Worm (Caenorhabditis elegans) whole organism, mixed stage, embryonic: Measurements from ENCODE around the gene C29E4.17.
"Not testable (repeated sequence)": the region's sequence is repeated elsewhere in the genome, so short reads cannot be mapped to it uniquely, and the experiment has no call there.

Experiments used
- ceh-39 ChIP-seq: fragments of 150-350 bp; optimal IDR thresholded peaks from 2 replicates; lab custom pipeline; 2014; ENCODE audit warnings: missing biosample characterization, missing genetic modification characterization
- ces-1 ChIP-seq: fragments of 150-350 bp; optimal IDR thresholded peaks from 2 replicates; lab custom pipeline; 2014; ENCODE audit warnings: missing biosample characterization, missing genetic modification reagents, missing genetic modification characterization
- cnd-1 ChIP-seq: fragments of 200-800 bp; sonication (Bioruptor generic); optimal IDR thresholded peaks from 2 replicates; lab custom pipeline; 2018; ENCODE audit warnings: mild to moderate bottlenecking, missing genetic modification characterization, missing compliant biosample characterization
- drap-1 ChIP-seq: fragments of 200-800 bp; sonication (Bioruptor generic); optimal IDR thresholded peaks from 3 replicates; lab custom pipeline; 2018; ENCODE audit warnings: mild to moderate bottlenecking, missing genetic modification characterization, missing compliant biosample characterization
- elt-3 ChIP-seq: fragments of 150-350 bp; optimal IDR thresholded peaks from 2 replicates; lab custom pipeline; 2014; ENCODE audit warnings: missing biosample characterization, missing genetic modification characterization
- ham-2 ChIP-seq: fragments of 200-800 bp; sonication (Bioruptor generic); optimal IDR thresholded peaks from 2 replicates; lab custom pipeline; 2018; ENCODE audit warnings: mild to moderate bottlenecking, missing genetic modification characterization, missing compliant biosample characterization
- lin-32 ChIP-seq: fragments of 200-800 bp; sonication (Bioruptor generic); optimal IDR thresholded peaks from 2 replicates; lab custom pipeline; 2018; ENCODE audit warnings: mild to moderate bottlenecking, missing genetic modification characterization, missing compliant biosample characterization
- lsy-2 ChIP-seq: fragments of 150-350 bp; optimal IDR thresholded peaks from 2 replicates; lab custom pipeline; 2014; ENCODE audit warnings: missing biosample characterization, missing genetic modification characterization
- mep-1 ChIP-seq: fragments of 150-350 bp; optimal IDR thresholded peaks from 2 replicates; lab custom pipeline; 2017; ENCODE audit warnings: missing biosample characterization, missing genetic modification reagents, missing genetic modification characterization, inconsistent platforms
- nhr-12 ChIP-seq: fragments of 150-350 bp; optimal IDR thresholded peaks from 2 replicates; lab custom pipeline; 2014; ENCODE audit warnings: missing biosample characterization, missing genetic modification characterization
- nhr-2 ChIP-seq: fragments of 150-350 bp; optimal IDR thresholded peaks from 2 replicates; lab custom pipeline; 2014; ENCODE audit warnings: missing biosample characterization, missing genetic modification characterization
- nhr-28 ChIP-seq: fragments of 150-350 bp; optimal IDR thresholded peaks from 2 replicates; lab custom pipeline; 2014; ENCODE audit warnings: missing biosample characterization, missing genetic modification characterization
- pha-4 ChIP-seq: fragments of 150-350 bp; optimal IDR thresholded peaks from 2 replicates; lab custom pipeline; 2018; ENCODE audit warnings: missing biosample characterization, missing genetic modification reagents, missing genetic modification characterization
- sem-2 ChIP-seq: fragments of 200-800 bp; sonication (Bioruptor generic); optimal IDR thresholded peaks from 2 replicates; lab custom pipeline; 2018; ENCODE audit warnings: mild to moderate bottlenecking, missing genetic modification characterization, missing compliant biosample characterization
- snpc-4 ChIP-seq: fragments of 150-350 bp; optimal IDR thresholded peaks from 2 replicates; lab custom pipeline; 2014; ENCODE audit warnings: missing biosample characterization, missing genetic modification characterization
- tbx-8 ChIP-seq: fragments of 200-800 bp; sonication (Bioruptor generic); optimal IDR thresholded peaks from 2 replicates; lab custom pipeline; 2018; ENCODE audit warnings: mild to moderate bottlenecking, missing genetic modification characterization, moderate library complexity, missing compliant biosample characterization
- unc-120 ChIP-seq: sonication (generic microtip); optimal IDR thresholded peaks from 2 replicates; lab custom pipeline; 2017; ENCODE audit warnings: missing genetic modification characterization, missing compliant biosample characterization; ENCODE audit not compliant: poor library complexity, severe bottlenecking
- unc-62 ChIP-seq: fragments of 150-350 bp; optimal IDR thresholded peaks from 2 replicates; lab custom pipeline; 2014; ENCODE audit warnings: missing biosample characterization, missing genetic modification reagents, missing genetic modification characterization
- ztf-11 ChIP-seq: fragments of 150-350 bp; optimal IDR thresholded peaks from 2 replicates; lab custom pipeline; 2014; ENCODE audit warnings: missing biosample characterization, missing genetic modification characterization

The C29E4.17 gene

ce11 chrIII:7958085-7958484 is 35.8 kb downstream of the C29E4.17 start, which contains the start of gene C29E4.11:
Gene C29E4.11 (minus strand): TSS chrIII:7958114.
- TF ChIP-seq nhr-28 (tag; lab: Kevin White, UChicago) (no peak), ces-1 (peak; percentile 42), pha-4 (tag; lab: Kevin White, UChicago) (peak; percentile 33)

DNA sequence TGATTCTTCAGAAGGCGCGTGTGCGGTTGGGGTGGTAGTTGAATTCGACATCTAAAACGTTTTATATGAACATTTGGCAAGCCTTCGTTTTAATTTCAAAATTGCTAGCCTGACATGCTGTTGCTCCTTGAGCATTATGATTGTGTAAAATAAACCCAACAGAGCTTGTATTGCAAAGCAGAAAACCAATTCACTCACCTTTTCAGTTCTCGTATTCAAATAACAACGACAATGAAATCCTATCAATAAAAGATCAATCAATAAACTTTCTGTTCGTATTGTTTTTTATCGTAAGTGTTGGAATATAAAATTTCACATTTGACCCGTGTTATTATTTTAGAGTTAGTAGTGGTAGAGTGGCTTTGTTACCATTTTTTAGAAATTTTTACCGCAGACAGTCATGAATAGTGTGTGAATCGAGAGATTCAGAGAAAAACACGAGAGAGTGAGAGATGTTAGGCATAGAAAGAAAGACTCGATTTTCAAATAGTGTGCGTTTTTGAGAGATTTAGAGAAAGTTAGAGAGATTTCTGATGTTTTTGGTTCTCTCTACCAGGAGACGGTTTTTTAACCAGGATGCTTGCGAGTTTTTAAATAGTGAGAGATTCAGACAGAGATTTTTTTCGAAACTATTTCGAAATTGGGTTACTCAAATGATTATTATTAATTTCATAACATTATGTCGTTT is 36.8 kb downstream of the C29E4.17 start, which contains the start of gene F54H12.10:
F54H12.10 (minus strand) TSS at position 51 of the 688 bp plus-strand sequence.
- not testable (repeated sequence) for TF ChIP-seq nhr-28 (tag; lab: Kevin White, UChicago); cnd-1; pha-4 (tag; lab: Kevin White, UChicago)

ce11 chrIII:7962641-7963040 is 40.3 kb downstream of the C29E4.17 start, which contains the start of gene F54H12.4:
Gene F54H12.4 (minus strand): TSS chrIII:7962741.
- not testable (repeated sequence) for TF ChIP-seq ham-2 (GFP tag; lab: Kevin White, UChicago); unc-62 (GFP tag; lab: Kevin White, UChicago); unc-120 (tag; lab: Kevin White, UChicago)

DNA sequence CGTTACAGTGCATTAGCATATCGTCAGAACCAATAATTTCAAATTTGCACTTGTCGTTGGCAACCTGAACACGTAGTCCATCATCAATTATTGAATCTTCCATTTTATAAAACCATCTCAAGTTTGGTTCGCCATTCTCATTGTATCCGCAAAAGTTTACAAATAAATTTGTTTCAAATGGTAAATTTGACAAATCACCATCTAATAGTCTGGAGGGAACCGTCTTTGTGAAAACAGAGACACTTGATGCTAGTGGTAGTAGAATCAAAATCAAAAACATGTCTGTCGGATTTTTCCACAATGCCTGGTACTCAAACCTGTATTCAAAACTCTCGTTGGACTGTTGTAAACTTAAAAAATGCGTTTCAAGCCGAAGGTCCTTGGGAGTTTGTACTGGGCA is 42.0 kb downstream of the C29E4.17 start, which contains the start of gene F54H12.2:
F54H12.2 (plus strand) TSS at position 301 of the 400 bp plus-strand sequence.
- TF ChIP-seq sem-2 (GFP tag; lab: Kevin White, UChicago); lsy-2 (tag; lab: Kevin White, UChicago); tbx-8: not testable (repeated sequence)

ce11 chrIII:7969121-7969520 is 46.8 kb downstream of the C29E4.17 start, which contains the start of the genes F54H12.8 and F54H12.7:
Gene F54H12.8 (minus strand): TSS chrIII:7969221.
Gene F54H12.7 (plus strand): TSS chrIII:7969349.
- TF ChIP-seq ztf-11 (no peak), ces-1 (no peak), snpc-4 (no peak), ham-2 (GFP tag; lab: Kevin White, UChicago) (no peak), elt-3 (tag; lab: Kevin White, UChicago) (no peak), drap-1 (GFP tag; lab: Kevin White, UChicago) (no peak), nhr-12 (tag; lab: Kevin White, UChicago) (no peak), mep-1 (tag; lab: Kevin White, UChicago) (no peak), tbx-8 (no peak), nhr-2 (no peak), nhr-28 (tag; lab: Kevin White, UChicago) (no peak)

DNA sequence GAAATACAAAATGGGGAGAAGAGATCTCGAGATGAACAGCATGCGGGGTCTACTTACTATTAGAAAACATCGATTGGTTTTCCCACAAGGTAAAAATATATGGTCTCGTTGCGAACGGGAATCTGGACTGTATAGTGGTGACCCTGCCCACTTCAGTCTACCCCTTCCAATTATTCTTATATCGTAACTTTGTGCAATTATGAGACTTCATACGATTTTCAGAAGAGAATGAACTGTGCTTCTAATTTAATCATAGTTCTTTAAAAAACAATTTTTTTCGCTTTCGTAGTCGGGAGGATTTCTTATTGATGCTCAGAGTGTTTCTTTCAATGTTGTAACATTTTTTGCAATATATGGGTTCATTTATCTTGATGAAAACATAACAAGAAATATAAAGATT is 49.8 kb downstream of the C29E4.17 start, which contains the start of gene F54H12.5:
F54H12.5 (minus strand) TSS at position 101 of the 400 bp plus-strand sequence.
- TF ChIP-seq ceh-39 (tag; lab: Kevin White, UChicago), result peak; percentile 27
- TF ChIP-seq lin-32 (GFP tag; lab: Kevin White, UChicago), result no peak
- TF ChIP-seq, all 35 proteins: peak for 1
